Worm (Caenorhabditis elegans) whole organism, young adult: Measurements from ENCODE around the gene snf-9.

ENCODE experiments used
- B0035.1 ChIP-seq: sonication (generic microtip); optimal IDR thresholded peaks from 2 replicates; lab custom pipeline; 2016; ENCODE audit warnings: missing genetic modification characterization, mild to moderate bottlenecking, missing compliant biosample characterization, missing genotype, missing genetic modification reagents
- C06A6.2 ChIP-seq: fragments of 200-800 bp; sonication (Bioruptor generic); conservative IDR thresholded peaks from 2 replicates; pipeline ENCODE4 v1.3.6; 2022; ENCODE audit warnings: missing genetic modification characterization, missing compliant biosample characterization
- C17E4.6 ChIP-seq: fragments of 200-800 bp; sonication (Bioruptor generic); IDR thresholded peaks from 2 replicates; pipeline ENCODE4 v1.3.6; 2022; ENCODE audit warnings: missing genetic modification reagents, missing genetic modification characterization, missing compliant biosample characterization
- D2030.7 ChIP-seq: fragments of 200-800 bp; sonication (Bioruptor generic); IDR thresholded peaks from 2 replicates; pipeline ENCODE4 v1.3.6; 2022; ENCODE audit warnings: missing genetic modification reagents, missing genetic modification characterization, missing compliant biosample characterization
- F23B12.7 ChIP-seq: sonication (generic microtip); optimal IDR thresholded peaks from 2 replicates; lab custom pipeline; 2017; ENCODE audit warnings: missing genetic modification characterization, mild to moderate bottlenecking, missing compliant biosample characterization, antibody characterized with exemption, moderate library complexity; ENCODE audit not compliant: insufficient read depth
- F49E8.2 ChIP-seq: sonication (generic microtip); optimal IDR thresholded peaks from 3 replicates; lab custom pipeline; 2017; ENCODE audit warnings: missing genetic modification characterization, mild to moderate bottlenecking, missing compliant biosample characterization, antibody characterized with exemption, moderate library complexity; ENCODE audit not compliant: insufficient read depth
- K11D2.4 ChIP-seq: fragments of 200-800 bp; sonication (Bioruptor generic); IDR thresholded peaks from 2 replicates; pipeline ENCODE4 v1.3.6; 2022; ENCODE audit warnings: missing genetic modification reagents, missing genetic modification characterization, missing compliant biosample characterization
- T07F8.4 ChIP-seq: sonication (generic microtip); optimal IDR thresholded peaks from 2 replicates; lab custom pipeline; 2016; ENCODE audit warnings: mild to moderate bottlenecking, missing genetic modification characterization, moderate library complexity, missing compliant biosample characterization
- T26A5.8 ChIP-seq: sonication (generic microtip); optimal IDR thresholded peaks from 2 replicates; lab custom pipeline; 2016; ENCODE audit warnings: missing genetic modification characterization, missing compliant biosample characterization
- aptf-2 ChIP-seq: fragments of 200-800 bp; sonication (Bioruptor generic); conservative IDR thresholded peaks from 2 replicates; pipeline ENCODE4 v1.3.6; 2022; ENCODE audit warnings: missing genetic modification reagents, missing genetic modification characterization, missing compliant biosample characterization
- aptf-3 ChIP-seq: fragments of 200-800 bp; sonication (Bioruptor generic); IDR thresholded peaks from 2 replicates; pipeline ENCODE4 v1.3.6; 2022; ENCODE audit warnings: missing genetic modification characterization, missing compliant biosample characterization
- atf-7 ChIP-seq: sonication (generic microtip); optimal IDR thresholded peaks from 2 replicates; lab custom pipeline; 2017; ENCODE audit warnings: mild to moderate bottlenecking, missing genetic modification characterization, missing compliant biosample characterization
- attf-3 ChIP-seq: fragments of 200-800 bp; sonication (Bioruptor generic); conservative IDR thresholded peaks from 2 replicates; pipeline ENCODE4 v1.3.6; 2022; ENCODE audit warnings: missing genetic modification reagents, missing genetic modification characterization, missing compliant biosample characterization
- attf-6 ChIP-seq: fragments of 200-800 bp; sonication (Bioruptor generic); IDR thresholded peaks from 2 replicates; pipeline ENCODE4 v1.3.6; 2022; ENCODE audit warnings: missing genetic modification reagents, missing genetic modification characterization, missing compliant biosample characterization
- bed-2 ChIP-seq: fragments of 200-800 bp; sonication (Bioruptor generic); IDR thresholded peaks from 2 replicates; pipeline ENCODE4 v1.3.6; 2022; ENCODE audit warnings: missing genetic modification reagents, missing genetic modification characterization, missing compliant biosample characterization
- ccch-3 ChIP-seq: fragments of 200-800 bp; sonication (Bioruptor generic); optimal IDR thresholded peaks from 2 replicates; lab custom pipeline; 2018; ENCODE audit warnings: mild to moderate bottlenecking, missing genetic modification characterization, missing compliant biosample characterization
- ceh-58 ChIP-seq: fragments of 200-800 bp; sonication (Bioruptor generic); IDR thresholded peaks from 2 replicates; pipeline ENCODE4 v1.3.6; 2022; ENCODE audit warnings: missing genetic modification characterization, missing compliant biosample characterization
- ceh-79 ChIP-seq: sonication (generic microtip); optimal IDR thresholded peaks from 2 replicates; lab custom pipeline; 2017; ENCODE audit warnings: mild to moderate bottlenecking, missing genetic modification characterization, missing compliant biosample characterization
- efl-1 ChIP-seq: fragments of 150-350 bp; optimal IDR thresholded peaks from 2 replicates; lab custom pipeline; 2014; ENCODE audit warnings: missing biosample characterization, missing genetic modification reagents, missing genetic modification characterization
- ekl-4 ChIP-seq: fragments of 200-800 bp; sonication (Bioruptor generic); IDR thresholded peaks from 2 replicates; pipeline ENCODE4 v1.3.6; 2022; ENCODE audit warnings: missing genetic modification reagents, missing genetic modification characterization, missing compliant biosample characterization
- him-1 ChIP-seq: sonication (generic microtip); optimal IDR thresholded peaks from 2 replicates; lab custom pipeline; 2016; ENCODE audit warnings: missing genotype, missing genetic modification reagents, missing genetic modification characterization, missing compliant biosample characterization
- hlh-12 ChIP-seq: sonication (generic microtip); optimal IDR thresholded peaks from 2 replicates; lab custom pipeline; 2016; ENCODE audit warnings: missing genetic modification characterization, missing compliant biosample characterization
- hmg-20 ChIP-seq: fragments of 200-800 bp; sonication (Bioruptor generic); IDR thresholded peaks from 2 replicates; pipeline ENCODE4 v1.3.6; 2022; ENCODE audit warnings: missing genetic modification reagents, missing genetic modification characterization, missing compliant biosample characterization
- hsf-1 ChIP-seq: fragments of 200-800 bp; sonication (Bioruptor generic); IDR thresholded peaks from 2 replicates; pipeline ENCODE4 v1.3.6; 2022; ENCODE audit warnings: missing genetic modification reagents, missing genetic modification characterization, missing compliant biosample characterization
- lag-1 ChIP-seq: fragments of 200-800 bp; sonication (Bioruptor generic); IDR thresholded peaks from 2 replicates; pipeline ENCODE4 v1.3.6; 2022; ENCODE audit warnings: missing genetic modification reagents, missing genetic modification characterization, missing compliant biosample characterization
- let-526 ChIP-seq: fragments of 200-800 bp; sonication (Bioruptor generic); IDR thresholded peaks from 2 replicates; pipeline ENCODE4 v1.3.6; 2022; ENCODE audit warnings: missing genetic modification reagents, missing genetic modification characterization, missing compliant biosample characterization
- let-607 ChIP-seq, 2 experiments: fragments of 200-800 bp in 1 of 2; sonication (Bioruptor generic) in 1 of 2; sonication (generic microtip) in 1 of 2; optimal IDR thresholded peaks; 2 replicates each; lab custom pipeline; 2016 to 2018; ENCODE audit warnings: mild to moderate bottlenecking in 2 of 2, missing compliant biosample characterization in 2 of 2, missing genetic modification characterization in 2 of 2, moderate library complexity in 2 of 2, missing genotype in 1 of 2
- lin-54 ChIP-seq: fragments of 200-800 bp; sonication (Bioruptor generic); optimal IDR thresholded peaks from 2 replicates; lab custom pipeline; 2018; ENCODE audit warnings: mild to moderate bottlenecking, missing genetic modification characterization, missing compliant biosample characterization
- lsl-1 ChIP-seq: fragments of 200-800 bp; sonication (Bioruptor generic); optimal IDR thresholded peaks from 2 replicates; lab custom pipeline; 2018; ENCODE audit warnings: mild to moderate bottlenecking, missing genetic modification characterization, moderate library complexity, missing compliant biosample characterization
- lsy-27 ChIP-seq: sonication (generic microtip); optimal IDR thresholded peaks from 2 replicates; lab custom pipeline; 2017; ENCODE audit warnings: missing genetic modification characterization, mild to moderate bottlenecking, missing compliant biosample characterization, antibody characterized with exemption, missing genotype, borderline replicate concordance; ENCODE audit not compliant: insufficient read depth
- madf-8 ChIP-seq: fragments of 200-800 bp; sonication (Bioruptor generic); conservative IDR thresholded peaks from 2 replicates; pipeline ENCODE4 v1.3.6; 2022; ENCODE audit warnings: missing genetic modification reagents, missing genetic modification characterization, missing compliant biosample characterization
- mcd-1 ChIP-seq: fragments of 200-800 bp; sonication (Bioruptor generic); IDR thresholded peaks from 2 replicates; pipeline ENCODE4 v1.3.6; 2022; ENCODE audit warnings: missing genetic modification reagents, missing genetic modification characterization, missing compliant biosample characterization
- mel-28 ChIP-seq: sonication (generic microtip); optimal IDR thresholded peaks from 2 replicates; lab custom pipeline; 2016; ENCODE audit warnings: borderline replicate concordance, mild to moderate bottlenecking, missing genetic modification characterization, missing compliant biosample characterization
- mxl-1 ChIP-seq: sonication (generic microtip); optimal IDR thresholded peaks from 2 replicates; lab custom pipeline; 2016; ENCODE audit warnings: missing genetic modification characterization, missing compliant biosample characterization
- nfya-1 ChIP-seq: sonication (generic microtip); optimal IDR thresholded peaks from 2 replicates; lab custom pipeline; 2017; ENCODE audit warnings: antibody characterized with exemption, missing compliant biosample characterization, missing genetic modification characterization, borderline replicate concordance; ENCODE audit not compliant: insufficient read depth
- nfya-2 ChIP-seq: fragments of 200-800 bp; sonication (Bioruptor generic); IDR thresholded peaks from 2 replicates; pipeline ENCODE4 v1.3.6; 2022; ENCODE audit warnings: missing genetic modification reagents, missing genetic modification characterization, missing compliant biosample characterization
- nhr-120 ChIP-seq: fragments of 200-800 bp; sonication (Bioruptor generic); IDR thresholded peaks from 2 replicates; pipeline ENCODE4 v1.3.6; 2022; ENCODE audit warnings: missing genetic modification characterization, missing compliant biosample characterization
- nhr-179 ChIP-seq: sonication (generic microtip); optimal IDR thresholded peaks from 2 replicates; lab custom pipeline; 2016; ENCODE audit warnings: mild to moderate bottlenecking, missing genetic modification characterization, missing compliant biosample characterization
- rec-8 ChIP-seq, 2 experiments: sonication (generic microtip); optimal IDR thresholded peaks; 2 replicates each; lab custom pipeline; 2016; ENCODE audit warnings: mild to moderate bottlenecking in 2 of 2, missing genetic modification characterization in 2 of 2, missing genetic modification reagents in 2 of 2, missing genotype in 2 of 2, missing biosample characterization in 1 of 2, missing compliant biosample characterization in 1 of 2, moderate library complexity in 1 of 2
- repo-1 ChIP-seq: sonication (generic microtip); optimal IDR thresholded peaks from 2 replicates; lab custom pipeline; 2017; ENCODE audit warnings: mild to moderate bottlenecking, missing genetic modification characterization, missing compliant biosample characterization
- somi-1 ChIP-seq: fragments of 200-800 bp; sonication (Bioruptor generic); optimal IDR thresholded peaks from 2 replicates; lab custom pipeline; 2018; ENCODE audit warnings: mild to moderate bottlenecking, missing genetic modification characterization, missing compliant biosample characterization
- tbp1 ChIP-seq: fragments of 200-800 bp; sonication (Bioruptor generic); optimal IDR thresholded peaks from 2 replicates; lab custom pipeline; 2018; ENCODE audit warnings: mild to moderate bottlenecking, missing genetic modification characterization, missing compliant biosample characterization
- tbx-9 ChIP-seq: sonication (generic microtip); optimal IDR thresholded peaks from 2 replicates; lab custom pipeline; 2016; ENCODE audit warnings: borderline replicate concordance, missing genetic modification characterization, inconsistent platforms, missing compliant biosample characterization
- tlf-1 ChIP-seq: fragments of 200-800 bp; sonication (Bioruptor generic); optimal IDR thresholded peaks from 2 replicates; lab custom pipeline; 2018; ENCODE audit warnings: mild to moderate bottlenecking, missing genetic modification characterization, missing compliant biosample characterization
- zfh-2 ChIP-seq: fragments of 200-800 bp; sonication (Bioruptor generic); conservative IDR thresholded peaks from 2 replicates; pipeline ENCODE4 v1.3.6; 2022; ENCODE audit warnings: missing genetic modification reagents, missing genetic modification characterization, missing compliant biosample characterization
- ztf-22 ChIP-seq: fragments of 200-800 bp; sonication (Bioruptor generic); optimal IDR thresholded peaks from 2 replicates; lab custom pipeline; 2018; ENCODE audit warnings: mild to moderate bottlenecking, missing genetic modification characterization, moderate library complexity, missing compliant biosample characterization
- ztf-26 ChIP-seq: sonication (generic microtip); optimal IDR thresholded peaks from 2 replicates; lab custom pipeline; 2017; ENCODE audit warnings: missing genetic modification characterization, missing compliant biosample characterization

snf-9 gene

ce11 chrIV:17278861-17279591, 32.9 kb upstream of the snf-9 start, which contains the start of gene hsp-1 (continued):
- TF ChIP-seq tbx-9 (tag; lab: Kevin White, UChicago), result no peak
- no peak for TF ChIP-seq ztf-26 (tag; lab: Kevin White, UChicago)
- no peak for TF ChIP-seq T07F8.4 (tag; lab: Kevin White, UChicago)
- no peak for TF ChIP-seq ceh-79 (tag; lab: Kevin White, UChicago)
- no peak for TF ChIP-seq hmg-20 (GFP tag; lab: Robert Waterston, UW)
- no peak for TF ChIP-seq let-607 (tag; optimal IDR thresholded peaks at IDR 0.05; lab: Kevin White, UChicago)
- TF ChIP-seq tbp1 (GFP tag; lab: Kevin White, UChicago), result no peak
- no peak for TF ChIP-seq attf-3 (GFP tag; lab: Robert Waterston, UW)
- TF ChIP-seq let-526, result no peak
- peak; percentile 6 for TF ChIP-seq hsf-1 (GFP tag; lab: Robert Waterston, UW)
- TF ChIP-seq bed-2 (GFP tag; lab: Robert Waterston, UW), result no peak
- no peak for TF ChIP-seq nfya-2
- no peak for TF ChIP-seq nfya-1 (tag; lab: Kevin White, UChicago)
- peak; percentile 30; the same call in 1 of the 2 replicates for TF ChIP-seq aptf-3
- TF ChIP-seq him-1, result no peak
- TF ChIP-seq ztf-22 (GFP tag; lab: Kevin White, UChicago), result no peak
- TF ChIP-seq F23B12.7 (tag; lab: Kevin White, UChicago), result no peak
- no peak for TF ChIP-seq ccch-3 (GFP tag; lab: Kevin White, UChicago)
- no peak for TF ChIP-seq K11D2.4 (GFP tag; lab: Robert Waterston, UW)
- no peak for TF ChIP-seq madf-8
- TF ChIP-seq attf-6 (GFP tag; lab: Robert Waterston, UW), result peak; percentile 63; the same call in 1 of the 2 replicates
- no peak; the same call in 1 of the 2 replicates for TF ChIP-seq mcd-1
- TF ChIP-seq lag-1, result no peak
- TF ChIP-seq somi-1, result no peak
- TF ChIP-seq C17E4.6 (GFP tag; lab: Robert Waterston, UW), result no peak
- TF ChIP-seq efl-1 (GFP tag; lab: Kevin White, UChicago), result no peak
- TF ChIP-seq atf-7 (tag; lab: Kevin White, UChicago), result no peak
- 0 out of 2 replicates have a peak, but pooled peaks have one; percentile 20 for TF ChIP-seq D2030.7 (GFP tag; lab: Robert Waterston, UW)
- TF ChIP-seq tlf-1 (GFP tag; lab: Kevin White, UChicago), result no peak
- TF ChIP-seq zfh-2 (GFP tag; lab: Robert Waterston, UW), result peak; percentile 81; the same call in 1 of the 2 replicates
- TF ChIP-seq hlh-12 (tag; lab: Kevin White, UChicago), result no peak
- TF ChIP-seq ceh-58 (GFP tag; lab: Robert Waterston, UW), result no peak
- no peak for TF ChIP-seq mel-28 (tag; lab: Kevin White, UChicago)
- TF ChIP-seq mxl-1 (tag; lab: Kevin White, UChicago), result no peak
- peak; percentile 4 for TF ChIP-seq lsl-1 (GFP tag; lab: Kevin White, UChicago)
- peak; percentile 1 for TF ChIP-seq lin-54 (GFP tag; lab: Kevin White, UChicago)
- TF ChIP-seq T26A5.8, result no peak
- peak; percentile 8 for TF ChIP-seq repo-1 (tag; lab: Kevin White, UChicago)
- no peak for TF ChIP-seq F49E8.2
- TF ChIP-seq lsy-27 (tag; lab: Kevin White, UChicago), result no peak
- no peak for TF ChIP-seq aptf-2
- no peak; the same call in 1 of the 2 replicates for TF ChIP-seq ekl-4
- no peak for TF ChIP-seq B0035.1 (tag; lab: Kevin White, UChicago)
- TF ChIP-seq nhr-120 (GFP tag; lab: Robert Waterston, UW), result no peak
- TF ChIP-seq nhr-179 (tag; lab: Kevin White, UChicago), result no peak
- TF ChIP-seq rec-8 (tag; optimal IDR thresholded peaks at IDR 0.05; lab: Kevin White, UChicago), result no peak
- no peak for TF ChIP-seq C06A6.2
